Fruit fly (Drosophila melanogaster): ENCODE measurements around the gene Prosalpha4.
A peak's percentile ranks its signal among the peaks of the same experiment; 100 is the strongest.

The Prosalpha4 gene

dm6 chrX:16275854-16276338 lies at the start of gene Prosalpha4, which contains the start of gene kat80 (continued):
- TF ChIP-seq BEAF-32 (GFP tag; optimal IDR thresholded peaks at IDR 0.05) (peak; percentile 75), ham (GFP tag; IDR thresholded peaks at IDR 0.05) (no peak), sna (GFP tag; IDR thresholded peaks at IDR 0.05; ENCODE audit: partially characterized antibody) (no peak), CkIIα-i1 (GFP tag; IDR thresholded peaks at IDR 0.05) (no peak), CG4730 (GFP tag; IDR thresholded peaks at IDR 0.05) (no peak), ems (GFP tag; optimal IDR thresholded peaks at IDR 0.05) (no peak), p53 (GFP tag; optimal IDR thresholded peaks at IDR 0.05) (no peak), CG33213 (GFP tag; optimal IDR thresholded peaks at IDR 0.05) (no peak), MESR4 (GFP tag; optimal IDR thresholded peaks at IDR 0.05) (no peak), CG13624 (GFP tag; optimal IDR thresholded peaks at IDR 0.05) (no peak), salm (tag; optimal IDR thresholded peaks at IDR 0.05) (no peak), CG11093 (GFP tag; IDR thresholded peaks at IDR 0.05) (no peak), CG6689 (GFP tag; IDR thresholded peaks at IDR 0.05) (no peak; the same call in 1 of the 2 replicates), Sin3A (optimal IDR thresholded peaks at IDR 0.05) (no peak), hth (optimal IDR thresholded peaks at IDR 0.05) (no peak), CG2116 (GFP tag; optimal IDR thresholded peaks at IDR 0.05) (no peak), CG13775 (GFP tag; optimal IDR thresholded peaks at IDR 0.05) (peak; percentile 58), Hr39 (optimal IDR thresholded peaks at IDR 0.05) (no peak), gsb-n (tag; optimal IDR thresholded peaks at IDR 0.05) (no peak), jing (GFP tag; optimal IDR thresholded peaks at IDR 0.05) (no peak), Mrtf (GFP tag; IDR thresholded peaks at IDR 0.05) (no peak), nerfin-1 (tag; optimal IDR thresholded peaks at IDR 0.05) (peak; percentile 13), wdn (GFP tag; IDR thresholded peaks at IDR 0.05) (no peak), Six4 (GFP tag; optimal IDR thresholded peaks at IDR 0.05) (no peak), CG9932 (GFP tag; IDR thresholded peaks at IDR 0.05) (peak; percentile 64), zen2 (GFP tag; IDR thresholded peaks at IDR 0.05; ENCODE audit: partially characterized antibody) (no peak; the same call in 2 of the 3 replicates), CG4360 (GFP tag; IDR thresholded peaks at IDR 0.05) (no peak), CG12744 (GFP tag; optimal IDR thresholded peaks at IDR 0.05) (no peak), sug (tag; optimal IDR thresholded peaks at IDR 0.05) (peak; percentile 67), NfI (GFP tag; optimal IDR thresholded peaks at IDR 0.05) (peak; percentile 43), chif (GFP tag; optimal IDR thresholded peaks at IDR 0.05) (no peak), tup (GFP tag; optimal IDR thresholded peaks at IDR 0.05) (no peak), Mes4 (GFP tag; optimal IDR thresholded peaks at IDR 0.05) (no peak), HmgZ (tag; optimal IDR thresholded peaks at IDR 0.05) (no peak), klu (GFP tag; IDR thresholded peaks at IDR 0.05) (no peak), CG8478 (optimal IDR thresholded peaks at IDR 0.05) (no peak), lilli (GFP tag; optimal IDR thresholded peaks at IDR 0.05) (peak; percentile 21), Ptx1 (GFP tag; IDR thresholded peaks at IDR 0.05) (0 out of 2 replicates have a peak, but pooled peaks have one; percentile 12), CG30020 (tag; optimal IDR thresholded peaks at IDR 0.05) (peak; percentile 78), chm (GFP tag; IDR thresholded peaks at IDR 0.05) (no peak), row (GFP tag; IDR thresholded peaks at IDR 0.05) (peak; percentile 77), CG5245 (GFP tag; optimal IDR thresholded peaks at IDR 0.05) (no peak), hb (GFP tag; IDR thresholded peaks at IDR 0.05; ENCODE audit: partially characterized antibody) (0 out of 3 replicates have a peak, but pooled peaks have one; percentile 31), CG7987 (GFP tag; optimal IDR thresholded peaks at IDR 0.05) (no peak), CG7928 (GFP tag; optimal IDR thresholded peaks at IDR 0.05) (peak; percentile 96), ttk (GFP tag; IDR thresholded peaks at IDR 0.05) (no peak), ERR (GFP tag; optimal IDR thresholded peaks at IDR 0.05) (no peak), YL-1 (GFP tag; optimal IDR thresholded peaks at IDR 0.05) (no peak), luna (GFP tag; optimal IDR thresholded peaks at IDR 0.05) (no peak), NC2β (GFP tag; optimal IDR thresholded peaks at IDR 0.05) (no peak), CG16779 (GFP tag; IDR thresholded peaks at IDR 0.05) (no peak), exex (tag; optimal IDR thresholded peaks at IDR 0.05) (peak; percentile 70), disco-r (GFP tag; optimal IDR thresholded peaks at IDR 0.05) (no peak), dan (GFP tag; IDR thresholded peaks at IDR 0.05) (no peak)
